Fruit fly (Drosophila melanogaster) S2 (cell line): ENCODE measurements around the gene Non2.

Experiments
- CG8478 ChIP-seq: fragments of >200 bp; optimal IDR thresholded peaks from 2 replicates; lab custom pipeline; 2018
- CTCF ChIP-seq, 2 experiments: fragments of >200 bp; optimal IDR thresholded peaks; 2 replicates each; lab custom pipeline; 2018

Non2 gene

dm6 chr3L:2772045-2772444 lies 5.2 kb downstream of the Non2 start, which contains the start of gene AhcyL1:
TSS of gene AhcyL1 (minus strand) at chr3L:2772325.
- no peak for TF ChIP-seq CTCF (optimal IDR thresholded peaks at IDR 0.05; lab: Kevin White, UChicago)
- TF ChIP-seq CG8478 (lab: Kevin White, UChicago), result no peak

- TF ChIP-seq CG8478 (lab: Kevin White, UChicago) (no peak), CTCF (optimal IDR thresholded peaks at IDR 0.05; lab: Kevin White, UChicago) (no peak)
Measured at dm6 chr3L:2773968-2774461, 7.2 kb downstream of the Non2 start, which contains the start of the genes CG12093 and Atg2. TSS of gene CG12093 (minus strand) at chr3L:2774007. TSS of gene Atg2 (plus strand) at chr3L:2774338.

dm6 chr3L:2780711-2781110 lies 13.9 kb downstream of the Non2 start, which contains the start of gene mRpS35:
TSS of gene mRpS35 (plus strand) at chr3L:2780899.
- TF ChIP-seq CG8478 (lab: Kevin White, UChicago), result no peak
- TF ChIP-seq CTCF (optimal IDR thresholded peaks at IDR 0.05; lab: Kevin White, UChicago), result no peak

dm6 chr3L:2781991-2782677 lies 15.3 kb downstream of the Non2 start, which contains the start of gene Pgant6:
TSS of gene Pgant6 (plus strand) at chr3L:2782255.
- TF ChIP-seq CTCF (optimal IDR thresholded peaks at IDR 0.05; lab: Kevin White, UChicago) (no peak), CG8478 (lab: Kevin White, UChicago) (no peak)

- TF ChIP-seq CG8478 (lab: Kevin White, UChicago), result no peak
- no peak for TF ChIP-seq CTCF (optimal IDR thresholded peaks at IDR 0.05; lab: Kevin White, UChicago)
Measured at dm6 chr3L:2782678-2783027, 15.9 kb downstream of the Non2 start.

- no peak for TF ChIP-seq CTCF (optimal IDR thresholded peaks at IDR 0.05; lab: Kevin White, UChicago)
- no peak for TF ChIP-seq CG8478 (lab: Kevin White, UChicago)
Measured at dm6 chr3L:2785941-2786340, 19.1 kb downstream of the Non2 start.

dm6 chr3L:2795363-2795957 lies 28.7 kb downstream of the Non2 start:
- TF ChIP-seq CG8478 (lab: Kevin White, UChicago) (no peak), CTCF (optimal IDR thresholded peaks at IDR 0.05; lab: Kevin White, UChicago) (no peak)

dm6 chr3L:2796242-2796641 lies 29.4 kb downstream of the Non2 start:
- TF ChIP-seq CTCF (optimal IDR thresholded peaks at IDR 0.05; lab: Kevin White, UChicago), result no peak
- TF ChIP-seq CG8478 (lab: Kevin White, UChicago), result no peak

dm6 chr3L:2798463-2798993 lies 31.7 kb downstream of the Non2 start:
- TF ChIP-seq CG8478 (lab: Kevin White, UChicago), result no peak
- TF ChIP-seq CTCF (optimal IDR thresholded peaks at IDR 0.05; lab: Kevin White, UChicago), result no peak

dm6 chr3L:2799110-2799618 lies 32.4 kb downstream of the Non2 start:
- TF ChIP-seq CG8478 (lab: Kevin White, UChicago) (no peak), CTCF (optimal IDR thresholded peaks at IDR 0.05; lab: Kevin White, UChicago) (no peak)

- TF ChIP-seq CG8478 (lab: Kevin White, UChicago) (no peak), CTCF (optimal IDR thresholded peaks at IDR 0.05; lab: Kevin White, UChicago) (no peak)
Measured at dm6 chr3L:2800329-2800728, 33.5 kb downstream of the Non2 start.

- TF ChIP-seq CTCF (optimal IDR thresholded peaks at IDR 0.05; lab: Kevin White, UChicago) (no peak), CG8478 (lab: Kevin White, UChicago) (no peak)
Measured at dm6 chr3L:2801376-2801775, 34.6 kb downstream of the Non2 start.

dm6 chr3L:2802085-2802484 lies 35.3 kb downstream of the Non2 start:
- no peak for TF ChIP-seq CG8478 (lab: Kevin White, UChicago)
- no peak for TF ChIP-seq CTCF (optimal IDR thresholded peaks at IDR 0.05; lab: Kevin White, UChicago)

dm6 chr3L:2805137-2805955 lies 38.5 kb downstream of the Non2 start:
- no peak for TF ChIP-seq CTCF (optimal IDR thresholded peaks at IDR 0.05; lab: Kevin White, UChicago)
- no peak for TF ChIP-seq CG8478 (lab: Kevin White, UChicago)
